Worm (Caenorhabditis elegans): ENCODE measurements around the gene ndab-2.
A peak's percentile ranks its signal among the peaks of the same experiment; 100 is the strongest.

ndab-2 gene

ce11 chrIII:7162065-7162762 is 18.3 kb upstream of the ndab-2 start, which contains the start of the genes syf-2 and K04G7.1 (continued):
- TF ChIP-seq fos-1 (tag; optimal IDR thresholded peaks at IDR 0.05): peak; percentile 34
- TF ChIP-seq ceh-90 (tag; optimal IDR thresholded peaks at IDR 0.05): no peak
- TF ChIP-seq dpl-1 (GFP tag; optimal IDR thresholded peaks at IDR 0.05): peak; percentile 90 to 94 (median 91)
- TF ChIP-seq nhr-28 (tag; optimal IDR thresholded peaks at IDR 0.05): no peak
- no peak for TF ChIP-seq ces-1 (GFP tag; optimal IDR thresholded peaks at IDR 0.05)
- TF ChIP-seq grh-1 (GFP tag; IDR thresholded peaks at IDR 0.05): peak; percentile 80
- peak; percentile 100 for TF ChIP-seq lin-13 (GFP tag; optimal IDR thresholded peaks at IDR 0.05)
- peak; percentile 82 for TF ChIP-seq pax-3 (tag; optimal IDR thresholded peaks at IDR 0.05)
- TF ChIP-seq ceh-82 (tag; optimal IDR thresholded peaks at IDR 0.05): peak; percentile 55 to 96 (median 67)
- TF ChIP-seq nhr-77 (tag; optimal IDR thresholded peaks at IDR 0.05): peak; percentile 89
- peak; percentile 80 for TF ChIP-seq dsc-1 (tag; optimal IDR thresholded peaks at IDR 0.05)
- TF ChIP-seq alr-1 (tag; optimal IDR thresholded peaks at IDR 0.05; ENCODE audit: borderline replicate concordance): no peak
- TF ChIP-seq tlp-1 (tag; optimal IDR thresholded peaks at IDR 0.05): no peak
- peak; percentile 14 for TF ChIP-seq fkh-4 (tag; optimal IDR thresholded peaks at IDR 0.05; ENCODE audit: borderline replicate concordance)
- peak; percentile 82 for TF ChIP-seq blmp-1 (tag; optimal IDR thresholded peaks at IDR 0.05)
- peak; percentile 82 for TF ChIP-seq snpc-4 (tag; optimal IDR thresholded peaks at IDR 0.05)
- TF ChIP-seq irx-1 (tag; optimal IDR thresholded peaks at IDR 0.05): peak; percentile 70
- TF ChIP-seq ceh-8 (GFP tag; optimal IDR thresholded peaks at IDR 0.05): peak; percentile 46
- TF ChIP-seq Y116A8C.19 (tag; optimal IDR thresholded peaks at IDR 0.05; ENCODE audit: borderline replicate concordance): no peak
- no peak for TF ChIP-seq unc-62 (GFP tag; optimal IDR thresholded peaks at IDR 0.05)
- peak; percentile 90 for TF ChIP-seq nhr-20 (tag; optimal IDR thresholded peaks at IDR 0.05)
- TF ChIP-seq hlh-17 (GFP tag; optimal IDR thresholded peaks at IDR 0.05; ENCODE audit: borderline replicate concordance): no peak
- peak; percentile 80 for TF ChIP-seq nhr-90 (tag; optimal IDR thresholded peaks at IDR 0.05; ENCODE audit: poor library complexity)
- no peak for TF ChIP-seq C34B4.2 (tag; optimal IDR thresholded peaks at IDR 0.05)
- TF ChIP-seq mdl-1 (tag; optimal IDR thresholded peaks at IDR 0.05): peak in 1 of 2 experiments; percentile 84
- TF ChIP-seq unc-98 (GFP tag; IDR thresholded peaks at IDR 0.05): no peak
- TF ChIP-seq mab-9 (GFP tag; IDR thresholded peaks at IDR 0.05): peak; percentile 61; the same call in 1 of the 2 replicates
- TF ChIP-seq hpl-2 (GFP tag; optimal IDR thresholded peaks at IDR 0.05): peak; percentile 52
- peak; percentile 91 for TF ChIP-seq tbx-2 (tag; optimal IDR thresholded peaks at IDR 0.05)
- peak; percentile 97 for TF ChIP-seq nhr-85 (tag)
- TF ChIP-seq nhr-237 (tag; optimal IDR thresholded peaks at IDR 0.05): peak; percentile 74
- peak; percentile 85 for TF ChIP-seq unc-86 (tag; optimal IDR thresholded peaks at IDR 0.05)
- TF ChIP-seq lsy-2 (tag; optimal IDR thresholded peaks at IDR 0.05): peak; percentile 95
- peak; percentile 90 for TF ChIP-seq nhr-47 (tag; optimal IDR thresholded peaks at IDR 0.05)
- TF ChIP-seq C04F5.9 (tag; optimal IDR thresholded peaks at IDR 0.05): peak; percentile 64
- no peak for TF ChIP-seq sup-37 (GFP tag; optimal IDR thresholded peaks at IDR 0.05)
- no peak for TF ChIP-seq ets-5 (GFP tag; IDR thresholded peaks at IDR 0.05)
- TF ChIP-seq pag-3 (tag; optimal IDR thresholded peaks at IDR 0.05; ENCODE audit: borderline replicate concordance, insufficient read depth): no peak
- TF ChIP-seq sptf-1 (tag; optimal IDR thresholded peaks at IDR 0.05): no peak
- peak; percentile 83 for TF ChIP-seq unc-130 (tag; optimal IDR thresholded peaks at IDR 0.05)
- peak; percentile 84 for TF ChIP-seq rnt-1 (tag; optimal IDR thresholded peaks at IDR 0.05)
- peak; percentile 88 to 93 for TF ChIP-seq efl-1 (optimal IDR thresholded peaks at IDR 0.05)
- peak; percentile 89 to 99 for TF ChIP-seq efl-1 (GFP tag; optimal IDR thresholded peaks at IDR 0.05 in 1 of 2)
- peak; percentile 87 for TF ChIP-seq swsn-7 (tag; optimal IDR thresholded peaks at IDR 0.05)
- peak; percentile 95 for TF ChIP-seq fkh-8 (tag; optimal IDR thresholded peaks at IDR 0.05)
- no peak for TF ChIP-seq ceh-63 (GFP tag; optimal IDR thresholded peaks at IDR 0.05)

Measured in whole organism, L1 larva.